Fruit fly (Drosophila melanogaster) whole organism, wandering third instar larva: ENCODE data around the gene CG10804.

Source experiments
- CG9705 ChIP-seq: fragments of 200-800 bp; sonication (Bioruptor generic); optimal IDR thresholded peaks from 2 replicates; lab custom pipeline; 2018; ENCODE audit warnings: missing biosample characterization, mild to moderate bottlenecking, missing genetic modification characterization
- CrebA ChIP-seq: fragments of 200-800 bp; sonication (Bioruptor generic); optimal IDR thresholded peaks from 2 replicates; lab custom pipeline; 2016; ENCODE audit warnings: missing biosample characterization, mild to moderate bottlenecking, missing genetic modification characterization, borderline replicate concordance
- Dif ChIP-seq: fragments of 200-275, 200-300 bp; sonication (Bioruptor generic); optimal IDR thresholded peaks from 2 replicates; lab custom pipeline; 2018; ENCODE audit warnings: missing biosample characterization, missing genetic modification characterization; ENCODE audit not compliant: partially characterized antibody
- GATAd ChIP-seq: sonication (Bioruptor generic); optimal IDR thresholded peaks from 2 replicates; lab custom pipeline; 2016; ENCODE audit warnings: missing biosample characterization, missing genetic modification characterization
- Hr78 ChIP-seq: fragments of >200 bp; optimal IDR thresholded peaks from 2 replicates; lab custom pipeline; 2017; ENCODE audit warnings: missing biosample characterization, missing genetic modification characterization
- Hr83 ChIP-seq: fragments of 200-300 bp; sonication (Bioruptor generic); optimal IDR thresholded peaks from 2 replicates; lab custom pipeline; 2016; ENCODE audit warnings: missing biosample characterization, mild to moderate bottlenecking, missing genetic modification characterization, moderate library complexity; ENCODE audit not compliant: poor library complexity, severe bottlenecking
- Jra ChIP-seq: sonication (Bioruptor generic); optimal IDR thresholded peaks from 2 replicates; lab custom pipeline; 2016; ENCODE audit warnings: missing biosample characterization, missing genetic modification characterization
- Mio ChIP-seq: sonication (Bioruptor generic); optimal IDR thresholded peaks from 2 replicates; lab custom pipeline; 2016; ENCODE audit warnings: missing biosample characterization, missing genetic modification characterization
- Myc ChIP-seq: fragments of >200 bp; optimal IDR thresholded peaks from 2 replicates; lab custom pipeline; 2017
- N ChIP-seq: fragments of >200 bp; optimal IDR thresholded peaks from 2 replicates; lab custom pipeline; 2018; ENCODE audit warnings: missing biosample characterization, missing external identifiers, missing genetic modification characterization
- OdsH ChIP-seq: fragments of 200-800 bp; sonication (Bioruptor generic); optimal IDR thresholded peaks from 2 replicates; lab custom pipeline; 2016; ENCODE audit warnings: missing biosample characterization, mild to moderate bottlenecking, missing genetic modification characterization
- Rel ChIP-seq, 2 experiments: fragments of 200-800 bp; sonication (Bioruptor generic) in 1 of 2; optimal IDR thresholded peaks; 2 replicates in 1 of 2; 3 replicates in 1 of 2; lab custom pipeline; 2016 to 2019; ENCODE audit warnings: mild to moderate bottlenecking in 2 of 2, missing biosample characterization in 2 of 2, missing genetic modification characterization in 2 of 2, moderate library complexity in 1 of 2
- Sp1 ChIP-seq: fragments of 200-800 bp; sonication (Bioruptor generic); optimal IDR thresholded peaks from 3 replicates; lab custom pipeline; 2019; ENCODE audit warnings: missing biosample characterization, mild to moderate bottlenecking, missing genetic modification characterization, moderate library complexity
- Vsx2 ChIP-seq: fragments of 200-300, 225-300 bp; sonication (Bioruptor generic); optimal IDR thresholded peaks from 2 replicates; lab custom pipeline; 2018; ENCODE audit warnings: missing biosample characterization, missing genetic modification characterization; ENCODE audit not compliant: partially characterized antibody
- br ChIP-seq: fragments of 200-800 bp; sonication (Bioruptor generic); optimal IDR thresholded peaks from 2 replicates; lab custom pipeline; 2016; ENCODE audit warnings: missing biosample characterization, missing genetic modification characterization
- brk ChIP-seq: fragments of 200-800 bp; sonication (Bioruptor generic); optimal IDR thresholded peaks from 2 replicates; lab custom pipeline; 2016; ENCODE audit warnings: missing biosample characterization, mild to moderate bottlenecking, missing genetic modification characterization
- dl ChIP-seq, 2 experiments: fragments of 175-275, 200-275 bp in 1 of 2; fragments of 200-275 bp in 1 of 2; sonication (Bioruptor generic); optimal IDR thresholded peaks; lab custom pipeline; 2018; ENCODE audit warnings: mild to moderate bottlenecking in 2 of 2, missing biosample characterization in 2 of 2, missing genetic modification characterization in 2 of 2, moderate library complexity in 2 of 2; ENCODE audit not compliant: partially characterized antibody in 2 of 2, insufficient read depth in 1 of 2
- dmrt93B ChIP-seq: fragments of 200-800 bp; sonication (Bioruptor generic); optimal IDR thresholded peaks from 2 replicates; lab custom pipeline; 2018; ENCODE audit warnings: missing biosample characterization, mild to moderate bottlenecking, missing genetic modification characterization
- dsf ChIP-seq: sonication (Bioruptor generic); optimal IDR thresholded peaks from 2 replicates; lab custom pipeline; 2016; ENCODE audit warnings: missing biosample characterization, missing genetic modification characterization, borderline replicate concordance
- ey ChIP-seq: fragments of 200-800 bp; sonication (Bioruptor generic); optimal IDR thresholded peaks from 2 replicates; lab custom pipeline; 2016; ENCODE audit warnings: missing biosample characterization, missing genetic modification characterization
- foxo ChIP-seq, 2 experiments: fragments of 200-800 bp; sonication (Bioruptor generic); optimal IDR thresholded peaks; 2 replicates in 1 of 2; 3 replicates in 1 of 2; lab custom pipeline; 2016 to 2017; ENCODE audit warnings: missing biosample characterization in 2 of 2, missing genetic modification characterization in 2 of 2
- h ChIP-seq: fragments of 200-800 bp; sonication (Bioruptor generic); optimal IDR thresholded peaks from 3 replicates; lab custom pipeline; 2016; ENCODE audit warnings: missing biosample characterization, mild to moderate bottlenecking, missing genetic modification characterization
- jim ChIP-seq: fragments of 175-275, 200-325 bp; sonication (Bioruptor generic); optimal IDR thresholded peaks from 2 replicates; lab custom pipeline; 2016; ENCODE audit warnings: missing biosample characterization, mild to moderate bottlenecking, missing genetic modification characterization
- lola ChIP-seq: fragments of >200 bp; optimal IDR thresholded peaks from 2 replicates; lab custom pipeline; 2017; ENCODE audit warnings: missing biosample characterization, missing genetic modification characterization
- pan ChIP-seq: fragments of >200 bp; optimal IDR thresholded peaks from 2 replicates; lab custom pipeline; 2017
- psq ChIP-seq: fragments of 200-800 bp; sonication (Bioruptor generic); optimal IDR thresholded peaks from 3 replicates; lab custom pipeline; 2017; ENCODE audit warnings: missing biosample characterization, mild to moderate bottlenecking, missing genetic modification characterization, moderate library complexity
- rgr ChIP-seq: fragments of 200-800 bp; sonication (Bioruptor generic); optimal IDR thresholded peaks from 3 replicates; lab custom pipeline; 2016; ENCODE audit warnings: missing biosample characterization, mild to moderate bottlenecking, missing genetic modification characterization
- sage ChIP-seq: fragments of 200-800 bp; sonication (Bioruptor generic); optimal IDR thresholded peaks from 2 replicates; lab custom pipeline; 2016; ENCODE audit warnings: missing biosample characterization, mild to moderate bottlenecking, missing genetic modification characterization
- sv ChIP-seq: fragments of 200-800 bp; sonication (Bioruptor generic); optimal IDR thresholded peaks from 3 replicates; lab custom pipeline; 2016; ENCODE audit warnings: missing biosample characterization, missing genetic modification characterization
- tai ChIP-seq: sonication (Bioruptor generic); optimal IDR thresholded peaks from 2 replicates; lab custom pipeline; 2016; ENCODE audit warnings: missing biosample characterization, missing genetic modification characterization
- usp ChIP-seq: fragments of >200 bp; optimal IDR thresholded peaks from 2 replicates; lab custom pipeline; 2017; ENCODE audit warnings: missing biosample characterization, missing genetic modification characterization

CG10804 gene

dm6 chrX:3457518-3457917 is 24.6 kb downstream of the CG10804 start:
- TF ChIP-seq dl (GFP tag; optimal IDR thresholded peaks at IDR 0.05; lab: Kevin White, UChicago; ENCODE audit: insufficient read depth in 1 of 2, partially characterized antibody in 2 of 2) (no peak), Rel (GFP tag; optimal IDR thresholded peaks at IDR 0.05; lab: Kevin White, UChicago) (no peak), Rel (tag; optimal IDR thresholded peaks at IDR 0.05; lab: Kevin White, UChicago) (no peak), Hr78 (GFP tag; lab: Kevin White, UChicago) (no peak), pan (lab: Kevin White, UChicago) (no peak), dsf (GFP tag; lab: Kevin White, UChicago) (no peak), sv (GFP tag; lab: Kevin White, UChicago) (no peak), usp (no peak), Vsx2 (GFP tag; lab: Kevin White, UChicago) (no peak), rgr (GFP tag; lab: Kevin White, UChicago) (no peak), foxo (GFP tag; optimal IDR thresholded peaks at IDR 0.05; lab: Kevin White, UChicago) (no peak), brk (GFP tag; lab: Kevin White, UChicago) (no peak), ey (GFP tag; lab: Kevin White, UChicago) (no peak), dmrt93B (GFP tag; lab: Kevin White, UChicago) (no peak), Mio (GFP tag; lab: Kevin White, UChicago) (no peak)

dm6 chrX:3455431-3456001 is 26.6 kb downstream of the CG10804 start:
- TF ChIP-seq Mio (GFP tag; lab: Kevin White, UChicago) = no peak
- TF ChIP-seq Jra (GFP tag; lab: Kevin White, UChicago) = no peak
- no peak for TF ChIP-seq brk (GFP tag; lab: Kevin White, UChicago)
- no peak for TF ChIP-seq N (GFP tag; lab: Kevin White, UChicago)
- no peak for TF ChIP-seq Rel (GFP tag; optimal IDR thresholded peaks at IDR 0.05; lab: Kevin White, UChicago)
- no peak for TF ChIP-seq Rel (tag; optimal IDR thresholded peaks at IDR 0.05; lab: Kevin White, UChicago)
- TF ChIP-seq CrebA (GFP tag; lab: Kevin White, UChicago) = no peak
- TF ChIP-seq Sp1 = no peak
- no peak for TF ChIP-seq dmrt93B (GFP tag; lab: Kevin White, UChicago)
- no peak for TF ChIP-seq tai
- TF ChIP-seq sage (GFP tag; lab: Kevin White, UChicago) = no peak
- TF ChIP-seq lola = no peak
- no peak for TF ChIP-seq pan (lab: Kevin White, UChicago)
- TF ChIP-seq CG9705 = no peak
- TF ChIP-seq Myc = no peak
- TF ChIP-seq sv (GFP tag; lab: Kevin White, UChicago) = no peak
- no peak for TF ChIP-seq usp
- TF ChIP-seq Hr83 (GFP tag; lab: Kevin White, UChicago) = no peak
- TF ChIP-seq, all 38 proteins: peak for 0

DNA sequence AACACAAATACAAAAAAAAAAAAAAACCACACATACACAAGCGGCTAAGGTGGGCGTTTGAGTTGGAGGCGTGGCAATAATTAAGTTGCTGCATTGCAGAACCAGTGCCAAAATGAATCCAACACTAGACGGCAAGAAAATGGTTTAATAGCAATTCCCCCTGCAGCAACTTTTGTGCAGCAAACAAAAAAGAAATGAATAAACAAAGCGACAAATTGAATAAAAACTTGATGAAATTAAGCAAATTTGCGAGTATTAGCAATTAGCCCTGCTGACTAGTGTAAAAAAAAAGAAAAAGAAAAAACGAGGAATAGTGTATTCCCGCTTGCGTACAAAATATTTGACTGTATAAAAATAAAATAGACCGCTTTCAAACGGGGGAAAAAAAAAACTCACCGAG is 27.4 kb downstream of the CG10804 start:
- TF ChIP-seq GATAd (GFP tag; lab: Kevin White, UChicago) (no peak), N (GFP tag; lab: Kevin White, UChicago) (no peak), foxo (GFP tag; optimal IDR thresholded peaks at IDR 0.05; lab: Kevin White, UChicago) (no peak), ey (GFP tag; lab: Kevin White, UChicago) (no peak)

DNA sequence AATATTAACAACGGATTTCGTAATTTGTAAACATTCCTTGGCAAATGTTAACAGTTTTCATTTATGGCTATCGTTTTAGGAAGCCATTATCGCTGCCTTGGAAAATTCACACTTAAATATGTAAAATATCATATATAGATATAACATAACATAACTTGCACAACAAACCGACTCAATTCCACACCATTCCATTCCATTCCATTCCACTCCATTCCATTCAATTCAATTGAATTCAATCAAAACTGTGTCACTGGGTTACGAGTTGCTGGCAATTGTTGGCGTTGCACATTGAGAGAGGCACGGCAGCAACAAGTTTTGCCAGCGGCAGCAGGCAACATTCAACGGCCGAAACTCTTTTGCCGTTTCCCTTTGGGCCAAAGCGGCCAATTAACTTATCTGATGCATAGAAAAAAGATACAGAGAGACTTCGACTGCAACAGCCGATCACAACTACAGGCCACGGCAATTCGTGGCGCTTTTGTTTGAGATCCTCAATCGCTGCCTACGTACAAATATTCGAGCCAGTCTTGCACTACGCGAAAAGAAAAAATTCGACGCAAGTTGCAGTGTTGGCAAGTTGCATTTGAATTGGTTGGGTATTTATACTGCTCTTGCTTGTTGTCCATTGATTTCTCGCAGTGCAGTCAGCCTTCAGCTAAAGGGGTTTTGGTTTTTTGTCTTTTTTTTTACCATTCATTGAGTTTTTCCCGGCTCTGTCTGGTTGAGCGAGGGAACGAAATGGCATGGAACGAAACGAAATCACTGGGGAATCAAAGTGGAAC is 28.9 kb downstream of the CG10804 start:
- TF ChIP-seq Jra (GFP tag; lab: Kevin White, UChicago) (no peak), pan (lab: Kevin White, UChicago) (no peak), Dif (GFP tag; lab: Kevin White, UChicago) (no peak), dl (GFP tag; optimal IDR thresholded peaks at IDR 0.05; lab: Kevin White, UChicago; ENCODE audit: insufficient read depth in 1 of 2, partially characterized antibody in 2 of 2) (no peak), jim (GFP tag; lab: Kevin White, UChicago) (no peak)

DNA sequence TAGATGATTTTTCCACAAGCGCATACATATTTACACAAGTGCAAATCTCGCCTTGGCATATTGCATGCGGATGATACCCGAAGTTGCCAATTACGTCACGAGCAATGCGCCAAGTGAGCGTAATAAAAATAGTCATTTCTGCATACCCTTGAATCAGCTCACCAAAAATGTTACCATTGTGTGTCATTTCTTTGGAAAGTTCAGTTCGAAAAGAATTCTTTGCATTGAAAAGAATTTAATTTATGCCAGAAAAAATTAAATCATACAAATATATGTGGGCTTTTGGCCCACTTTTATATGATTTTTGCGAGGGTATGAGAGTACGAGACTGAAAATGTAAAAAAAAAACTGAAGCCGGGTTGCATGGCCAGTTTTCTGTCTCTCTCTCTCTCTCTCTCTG is 30.2 kb downstream of the CG10804 start:
- TF ChIP-seq brk (GFP tag; lab: Kevin White, UChicago) (no peak), br (GFP tag; lab: Kevin White, UChicago) (no peak), dsf (GFP tag; lab: Kevin White, UChicago) (no peak), tai (no peak), dl (GFP tag; optimal IDR thresholded peaks at IDR 0.05; lab: Kevin White, UChicago; ENCODE audit: insufficient read depth in 1 of 2, partially characterized antibody in 2 of 2) (no peak), dmrt93B (GFP tag; lab: Kevin White, UChicago) (no peak), sage (GFP tag; lab: Kevin White, UChicago) (no peak), h (no peak), psq (GFP tag; lab: Kevin White, UChicago) (no peak), Dif (GFP tag; lab: Kevin White, UChicago) (no peak), lola (no peak), foxo (GFP tag; optimal IDR thresholded peaks at IDR 0.05; lab: Kevin White, UChicago) (no peak), Hr78 (GFP tag; lab: Kevin White, UChicago) (no peak), pan (lab: Kevin White, UChicago) (no peak), rgr (GFP tag; lab: Kevin White, UChicago) (no peak), Jra (GFP tag; lab: Kevin White, UChicago) (no peak), OdsH (GFP tag; lab: Kevin White, UChicago) (no peak)
- TF ChIP-seq, all 38 proteins: peak for 0
